Fruit fly (Drosophila melanogaster) whole organism: Measurements from ENCODE around the gene Mst77Y-4.
"Not testable (repeated sequence)": the region's sequence is repeated elsewhere in the genome, so short reads cannot be mapped to it uniquely, and the experiment has no call there.

Experiments
- CG8478 ChIP-seq: fragments of >200 bp; optimal IDR thresholded peaks from 2 replicates; lab custom pipeline; 2018; ENCODE audit warnings: inconsistent platforms
- Dll ChIP-seq: fragments of >200 bp; optimal IDR thresholded peaks from 2 replicates; lab custom pipeline; 2017
- EcR ChIP-seq, 2 experiments: fragments of >200 bp; optimal IDR thresholded peaks; 2 replicates each; lab custom pipeline; 2017; ENCODE audit warnings: missing biosample characterization in 2 of 2, missing genetic modification characterization in 2 of 2, missing genetic modification reagents in 2 of 2
- pan ChIP-seq: fragments of >200 bp; optimal IDR thresholded peaks from 2 replicates; lab custom pipeline; 2017
- psq ChIP-seq: fragments of >200 bp; optimal IDR thresholded peaks from 2 replicates; lab custom pipeline; 2017
- usp ChIP-seq: fragments of >200 bp; optimal IDR thresholded peaks from 2 replicates; lab custom pipeline; 2017; ENCODE audit warnings: missing biosample characterization, missing genetic modification characterization, mixed read lengths

Gene Mst77Y-4

DNA sequence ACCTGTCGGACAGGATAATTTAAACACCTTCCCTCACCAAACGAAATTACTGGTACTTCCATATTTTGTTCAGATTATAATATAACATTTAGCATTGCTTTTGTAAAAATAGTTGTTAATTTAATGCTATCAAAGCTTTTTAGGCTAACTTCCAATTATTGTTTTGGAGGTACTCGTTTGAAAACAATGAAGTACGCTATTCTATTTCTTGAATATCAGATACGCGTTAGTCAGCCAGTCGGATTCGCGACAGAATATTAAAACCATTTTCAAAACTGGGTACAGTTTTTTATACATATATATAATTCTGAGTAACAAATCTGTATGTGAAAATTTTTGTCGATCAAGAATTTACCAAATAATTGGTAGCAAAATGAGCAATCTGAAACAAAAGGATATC, at the start of gene Mst77Y-4:
Gene Mst77Y-4 (plus strand): TSS at position 301 of the 400 bp plus-strand sequence.
- TF ChIP-seq psq (lab: Kevin White, UChicago); usp (GFP tag; lab: Kevin White, UChicago); CG8478: not testable (repeated sequence)

DNA sequence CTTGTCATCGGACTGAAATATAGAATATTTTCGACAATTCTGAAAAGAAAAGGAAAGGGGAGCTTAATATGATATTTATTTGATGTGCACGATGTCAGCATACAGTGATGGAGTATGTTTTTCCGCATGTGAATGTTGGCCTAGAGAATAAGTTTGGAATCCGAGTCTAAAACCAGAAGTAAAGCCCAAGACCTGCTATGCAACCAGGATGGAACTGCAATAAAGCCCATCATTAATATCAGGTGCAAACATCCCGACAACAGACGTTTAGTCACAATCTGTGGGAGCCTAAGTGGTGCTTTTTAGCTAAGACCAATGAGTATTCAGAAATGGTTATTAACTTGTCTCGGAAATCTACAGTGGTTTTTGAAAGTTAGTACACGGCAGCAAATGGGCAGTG, 31.5 kb upstream of the Mst77Y-4 start, which contains the start of gene CG46192:
Gene CG46192 (minus strand): TSS at position 101 of the 400 bp plus-strand sequence.
- not testable (repeated sequence) for TF ChIP-seq psq (lab: Kevin White, UChicago); CG8478; usp (GFP tag; lab: Kevin White, UChicago)

DNA sequence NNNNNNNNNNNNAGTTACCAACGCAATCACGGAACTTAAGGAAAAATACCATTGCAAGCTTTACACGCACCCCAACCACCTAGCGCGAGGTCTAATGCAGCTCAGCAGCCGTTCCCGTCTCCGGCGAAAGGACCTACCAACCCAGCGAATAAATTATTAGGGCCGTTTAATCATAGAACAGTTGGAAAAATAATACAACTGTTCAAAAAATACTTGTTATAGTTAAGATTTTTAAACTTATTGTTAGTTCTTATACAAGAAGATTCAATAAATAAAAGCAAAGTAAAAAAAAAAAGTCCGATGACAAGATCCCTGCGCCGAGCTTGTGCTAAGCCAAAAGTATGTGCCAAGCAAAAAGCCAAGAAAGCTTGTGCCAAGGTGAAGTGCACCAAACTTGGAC, 21.9 kb upstream of the Mst77Y-4 start, which contains the start of gene CG46193:
Gene CG46193 (plus strand): TSS at position 301 of the 400 bp plus-strand sequence.
- not testable (repeated sequence) for TF ChIP-seq Dll (lab: Kevin White, UChicago); EcR (GFP tag; optimal IDR thresholded peaks at IDR 0.05; lab: Kevin White, UChicago); pan (lab: Kevin White, UChicago)

DNA sequence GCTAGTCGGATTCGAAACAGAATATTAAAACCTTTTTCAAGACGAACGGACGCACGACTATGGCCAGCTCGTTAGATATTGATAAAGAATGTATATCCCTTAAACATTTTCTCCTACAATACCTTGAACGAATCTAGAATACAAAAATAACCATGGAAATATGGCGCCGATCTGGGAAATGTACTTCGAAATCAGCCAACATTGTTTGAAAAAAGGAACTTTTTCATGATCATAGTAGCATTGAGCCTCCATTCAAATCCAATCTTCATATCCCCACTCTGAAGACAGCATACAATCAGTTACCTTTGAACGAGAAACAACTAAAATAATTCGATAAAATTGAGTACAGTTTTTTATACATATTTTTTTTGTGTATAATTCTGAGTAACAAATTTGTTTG, 4.2 kb downstream of the Mst77Y-4 start, which contains the start of gene CG45764:
Gene CG45764 (plus strand): TSS at position 301 of the 400 bp plus-strand sequence.
- not testable (repeated sequence) for TF ChIP-seq psq, pan, Dll (lab: Kevin White, UChicago)
